Worm (Caenorhabditis elegans) whole organism, L1 larva: Measurements from ENCODE around the gene plg-1.

ENCODE experiments used
- Y116A8C.19 ChIP-seq: sonication (generic microtip); optimal IDR thresholded peaks from 2 replicates; lab custom pipeline; 2016; ENCODE audit warnings: missing compliant biosample characterization, missing genetic modification characterization, borderline replicate concordance
- alr-1 ChIP-seq: fragments of 200-800 bp; sonication (Bioruptor generic); optimal IDR thresholded peaks from 2 replicates; lab custom pipeline; 2018; ENCODE audit warnings: borderline replicate concordance, mild to moderate bottlenecking, missing genetic modification characterization, missing compliant biosample characterization
- ama-1 ChIP-seq: fragments of 150-350 bp; optimal IDR thresholded peaks from 2 replicates; lab custom pipeline; 2014
- blmp-1 ChIP-seq: fragments of 150-350 bp; optimal IDR thresholded peaks from 2 replicates; lab custom pipeline; 2014; ENCODE audit warnings: missing biosample characterization, missing genetic modification characterization
- ceh-8 ChIP-seq: fragments of 200-800 bp; sonication (Bioruptor generic); optimal IDR thresholded peaks from 2 replicates; lab custom pipeline; 2018; ENCODE audit warnings: mild to moderate bottlenecking, missing genetic modification characterization, moderate library complexity, missing compliant biosample characterization
- ceh-82 ChIP-seq, 3 experiments: fragments of 150-350 bp in 1 of 3; sonication (generic microtip) in 2 of 3; optimal IDR thresholded peaks; 2 replicates each; lab custom pipeline; 2014 to 2017; ENCODE audit warnings: missing biosample characterization in 3 of 3, missing genetic modification characterization in 3 of 3
- ceh-88 ChIP-seq: fragments of 200-800 bp; sonication (Bioruptor generic); IDR thresholded peaks from 2 replicates; pipeline ENCODE4 v1.3.6; 2022; ENCODE audit warnings: missing genetic modification characterization, missing compliant biosample characterization
- dpl-1 ChIP-seq, 3 experiments: fragments of 150-350 bp in 2 of 3; sonication (generic microtip) in 1 of 3; optimal IDR thresholded peaks; 2 replicates each; lab custom pipeline; 2014 to 2017; ENCODE audit warnings: missing biosample characterization in 3 of 3, missing genetic modification characterization in 3 of 3, missing genetic modification reagents in 3 of 3
- dsc-1 ChIP-seq: sonication (generic microtip); optimal IDR thresholded peaks from 2 replicates; lab custom pipeline; 2016; ENCODE audit warnings: mild to moderate bottlenecking, missing genetic modification characterization, missing compliant biosample characterization
- efl-1 ChIP-seq, 4 experiments: fragments of 150-350 bp; optimal IDR thresholded peaks in 3 of 4; peaks in 1 of 4; 1 replicate in 1 of 4; 2 replicates in 3 of 4; lab custom pipeline; 2014; ENCODE audit warnings: missing biosample characterization in 2 of 4, missing genetic modification characterization in 2 of 4, missing genetic modification reagents in 2 of 4
- egl-13 ChIP-seq: sonication (generic microtip); optimal IDR thresholded peaks from 2 replicates; lab custom pipeline; 2016; ENCODE audit warnings: missing genotype, missing genetic modification reagents, missing genetic modification characterization, missing compliant biosample characterization
- egl-27 ChIP-seq, 2 experiments: fragments of 150-350 bp in 1 of 2; sonication (generic microtip); optimal IDR thresholded peaks; 3 replicates each; lab custom pipeline; 2017 to 2018; ENCODE audit warnings: missing biosample characterization in 2 of 2, missing genetic modification characterization in 2 of 2, missing genetic modification reagents in 2 of 2
- fkh-10 ChIP-seq: sonication (generic microtip); optimal IDR thresholded peaks from 2 replicates; lab custom pipeline; 2017; ENCODE audit warnings: missing biosample characterization, missing genetic modification reagents, missing genetic modification characterization
- fkh-4 ChIP-seq: sonication (generic microtip); optimal IDR thresholded peaks from 2 replicates; lab custom pipeline; 2016; ENCODE audit warnings: missing compliant biosample characterization, missing genetic modification characterization, borderline replicate concordance
- grh-1 ChIP-seq: fragments of 200-800 bp; sonication (Bioruptor generic); IDR thresholded peaks from 2 replicates; pipeline ENCODE4 v1.3.6; 2022; ENCODE audit warnings: missing genetic modification reagents, missing genetic modification characterization, missing compliant biosample characterization
- hlh-4 ChIP-seq: sonication (generic microtip); optimal IDR thresholded peaks from 2 replicates; lab custom pipeline; 2016; ENCODE audit warnings: mild to moderate bottlenecking, missing genetic modification characterization, missing compliant biosample characterization
- irx-1 ChIP-seq: sonication (generic microtip); optimal IDR thresholded peaks from 2 replicates; lab custom pipeline; 2016; ENCODE audit warnings: missing genetic modification characterization, missing compliant biosample characterization
- lin-13 ChIP-seq: fragments of 150-350 bp; optimal IDR thresholded peaks from 2 replicates; lab custom pipeline; 2014; ENCODE audit warnings: missing biosample characterization, missing genetic modification reagents, missing genetic modification characterization
- lin-14 ChIP-seq: fragments of 200-800 bp; sonication (Bioruptor generic); optimal IDR thresholded peaks from 2 replicates; lab custom pipeline; 2018; ENCODE audit warnings: mild to moderate bottlenecking, missing genetic modification characterization, moderate library complexity, missing compliant biosample characterization
- lin-35 ChIP-seq, 2 experiments: fragments of 150-350 bp; optimal IDR thresholded peaks; 2 replicates each; lab custom pipeline; 2014; ENCODE audit warnings: missing biosample characterization in 2 of 2, missing genetic modification characterization in 2 of 2, missing genetic modification reagents in 2 of 2
- lin-39 ChIP-seq: fragments of 150-350 bp; optimal IDR thresholded peaks from 2 replicates; lab custom pipeline; 2014; ENCODE audit warnings: missing biosample characterization, missing genetic modification reagents, missing genetic modification characterization
- lsy-2 ChIP-seq, 2 experiments: fragments of 150-350 bp; optimal IDR thresholded peaks; 2 replicates each; lab custom pipeline; 2014; ENCODE audit warnings: missing biosample characterization in 2 of 2, missing genetic modification characterization in 2 of 2
- mdl-1 ChIP-seq, 2 experiments: fragments of 150-350 bp; optimal IDR thresholded peaks; 2 replicates each; lab custom pipeline; 2014 to 2017; ENCODE audit warnings: missing biosample characterization in 2 of 2, missing genetic modification characterization in 2 of 2, inconsistent platforms in 1 of 2
- nhr-20 ChIP-seq: sonication (generic microtip); optimal IDR thresholded peaks from 2 replicates; lab custom pipeline; 2016; ENCODE audit warnings: mild to moderate bottlenecking, missing genetic modification characterization, missing compliant biosample characterization
- nhr-47 ChIP-seq: sonication (generic microtip); optimal IDR thresholded peaks from 2 replicates; lab custom pipeline; 2016; ENCODE audit warnings: mild to moderate bottlenecking, missing genetic modification characterization, moderate library complexity, missing compliant biosample characterization
- nhr-71 ChIP-seq: sonication (generic microtip); optimal IDR thresholded peaks from 2 replicates; lab custom pipeline; 2016; ENCODE audit warnings: mild to moderate bottlenecking, missing genetic modification characterization, moderate library complexity, missing compliant biosample characterization
- nhr-85 ChIP-seq: sonication (generic microtip); peaks from one replicate; lab custom pipeline; 2016; ENCODE audit warnings: missing genetic modification characterization, inconsistent platforms, missing compliant biosample characterization
- nhr-90 ChIP-seq: sonication (generic microtip); optimal IDR thresholded peaks from 2 replicates; lab custom pipeline; 2016; ENCODE audit warnings: mild to moderate bottlenecking, missing genetic modification characterization, missing compliant biosample characterization; ENCODE audit not compliant: poor library complexity
- pag-3 ChIP-seq: sonication (generic microtip); optimal IDR thresholded peaks from 2 replicates; lab custom pipeline; 2017; ENCODE audit warnings: missing genetic modification characterization, mild to moderate bottlenecking, missing compliant biosample characterization, antibody characterized with exemption, borderline replicate concordance; ENCODE audit not compliant: insufficient read depth
- pqm-1 ChIP-seq: sonication (generic microtip); optimal IDR thresholded peaks from 3 replicates; lab custom pipeline; 2017; ENCODE audit warnings: missing biosample characterization, missing genetic modification characterization
- rnt-1 ChIP-seq: sonication (generic microtip); optimal IDR thresholded peaks from 2 replicates; lab custom pipeline; 2016; ENCODE audit warnings: mild to moderate bottlenecking, missing genetic modification characterization, moderate library complexity, missing compliant biosample characterization
- snu-23 ChIP-seq: sonication (generic microtip); optimal IDR thresholded peaks from 2 replicates; lab custom pipeline; 2016; ENCODE audit warnings: missing genetic modification characterization, missing compliant biosample characterization
- unc-130 ChIP-seq: fragments of 150-350 bp; optimal IDR thresholded peaks from 2 replicates; lab custom pipeline; 2017; ENCODE audit warnings: missing biosample characterization, missing genetic modification characterization, inconsistent platforms
- unc-62 ChIP-seq: fragments of 150-350 bp; optimal IDR thresholded peaks from 2 replicates; lab custom pipeline; 2014; ENCODE audit warnings: missing biosample characterization, missing genetic modification reagents, missing genetic modification characterization
- unc-98 ChIP-seq: fragments of 200-800 bp; sonication (Bioruptor generic); IDR thresholded peaks from 2 replicates; pipeline ENCODE4 v1.3.6; 2022; ENCODE audit warnings: missing genetic modification characterization, missing compliant biosample characterization
- xbp-1 ChIP-seq: sonication (generic microtip); optimal IDR thresholded peaks from 2 replicates; lab custom pipeline; 2016; ENCODE audit warnings: missing genetic modification characterization, missing compliant biosample characterization
- zag-1 ChIP-seq: fragments of 150-350 bp; optimal IDR thresholded peaks from 2 replicates; lab custom pipeline; 2014; ENCODE audit warnings: missing biosample characterization, missing genetic modification characterization
- ztf-11 ChIP-seq, 2 experiments: sonication (generic microtip); optimal IDR thresholded peaks; 2 replicates each; lab custom pipeline; 2016 to 2017; ENCODE audit warnings: missing genetic modification characterization in 2 of 2, missing biosample characterization in 1 of 2, missing compliant biosample characterization in 1 of 2

Gene plg-1

ce11 chrIII:8809245-8809971, 42.7 kb upstream of the plg-1 start, which contains the start of gene prx-19 (continued):
- peak; percentile 11 for TF ChIP-seq lin-39 (tag; lab: Kevin White, UChicago)
- peak; percentile 54 for TF ChIP-seq nhr-47 (tag; lab: Kevin White, UChicago)
- TF ChIP-seq nhr-71 (tag; lab: Kevin White, UChicago) = peak; percentile 58
- TF ChIP-seq ama-1 (lab: Kevin White, UChicago) = no peak
- peak; percentile 45 for TF ChIP-seq dsc-1 (tag; lab: Kevin White, UChicago)
- peak; percentile 59 for TF ChIP-seq snu-23 (GFP tag; lab: Kevin White, UChicago)
- TF ChIP-seq pqm-1 = no peak
- TF ChIP-seq lin-14 (GFP tag; lab: Kevin White, UChicago) = peak; percentile 32
- TF ChIP-seq Y116A8C.19 (tag; lab: Kevin White, UChicago) = no peak
- peak; percentile 21 for TF ChIP-seq unc-130 (tag; lab: Kevin White, UChicago)
- TF ChIP-seq lsy-2 (tag; optimal IDR thresholded peaks at IDR 0.05; lab: Kevin White, UChicago) = peak; percentile 47 to 79
- no peak for TF ChIP-seq grh-1 (GFP tag; lab: Robert Waterston, UW)

ce11 chrIII:8811111-8811510, 41.0 kb upstream of the plg-1 start:
- TF ChIP-seq zag-1 (tag; lab: Kevin White, UChicago) = no peak
- no peak for TF ChIP-seq nhr-85
- no peak for TF ChIP-seq egl-13 (tag; lab: Kevin White, UChicago)
- peak; percentile 53 for TF ChIP-seq lin-14 (GFP tag; lab: Kevin White, UChicago)
- no peak for TF ChIP-seq alr-1 (tag; lab: Kevin White, UChicago)
- TF ChIP-seq hlh-4 (tag; lab: Kevin White, UChicago) = no peak
- no peak for TF ChIP-seq dpl-1 (GFP tag; optimal IDR thresholded peaks at IDR 0.05; lab: Kevin White, UChicago)
- TF ChIP-seq mdl-1 (tag; optimal IDR thresholded peaks at IDR 0.05; lab: Kevin White, UChicago) = no peak
- TF ChIP-seq ceh-82 (tag; optimal IDR thresholded peaks at IDR 0.05; lab: Kevin White, UChicago) = no peak
- peak; percentile 36 for TF ChIP-seq fkh-10
- TF ChIP-seq ceh-88 (GFP tag; lab: Robert Waterston, UW) = no peak
- no peak for TF ChIP-seq fkh-4 (tag; lab: Kevin White, UChicago)
- no peak for TF ChIP-seq pqm-1

DNA sequence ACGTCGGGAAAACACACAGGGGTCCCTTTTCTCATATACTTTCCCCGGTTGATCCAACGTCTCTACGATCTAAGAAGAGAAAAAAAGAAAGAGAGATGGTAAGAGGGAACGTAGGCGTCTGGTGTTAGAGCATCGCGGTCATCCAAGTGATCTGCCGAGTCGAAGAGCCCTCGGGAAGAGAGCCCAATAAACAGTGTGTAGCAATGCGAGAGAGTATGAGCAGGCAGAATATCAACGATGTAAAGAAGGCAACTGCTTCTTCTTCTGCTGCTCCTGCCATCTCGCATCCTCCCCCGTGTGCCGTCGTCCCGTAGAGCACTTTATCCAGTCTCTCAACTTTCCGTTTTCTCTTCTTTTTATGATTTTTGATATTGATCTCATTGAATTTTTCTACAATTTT, 36.4 kb upstream of the plg-1 start:
- TF ChIP-seq snu-23 (GFP tag; lab: Kevin White, UChicago) = peak; percentile 35
- TF ChIP-seq nhr-47 (tag; lab: Kevin White, UChicago) = no peak
- no peak for TF ChIP-seq ceh-8
- TF ChIP-seq unc-62 = no peak
- TF ChIP-seq lin-35 (GFP tag; optimal IDR thresholded peaks at IDR 0.05; lab: Kevin White, UChicago) = peak in 1 of 2 experiments; percentile 25
- no peak for TF ChIP-seq hlh-4 (tag; lab: Kevin White, UChicago)
- no peak for TF ChIP-seq egl-27 (tag; optimal IDR thresholded peaks at IDR 0.05; lab: Kevin White, UChicago)
- TF ChIP-seq blmp-1 (tag; lab: Kevin White, UChicago) = no peak
- peak; percentile 15 for TF ChIP-seq nhr-20 (tag; lab: Kevin White, UChicago)
- peak; percentile 58 for TF ChIP-seq nhr-71 (tag; lab: Kevin White, UChicago)
- TF ChIP-seq lsy-2 (tag; optimal IDR thresholded peaks at IDR 0.05; lab: Kevin White, UChicago) = peak in 1 of 2 experiments; percentile 40
- TF ChIP-seq fkh-10 = no peak
- TF ChIP-seq xbp-1 (tag; lab: Kevin White, UChicago) = no peak
- peak; percentile 42 for TF ChIP-seq dsc-1 (tag; lab: Kevin White, UChicago)
- TF ChIP-seq alr-1 (tag; lab: Kevin White, UChicago) = no peak
- peak; percentile 95 for TF ChIP-seq pag-3 (tag; lab: Kevin White, UChicago)
- TF ChIP-seq irx-1 (tag; lab: Kevin White, UChicago) = no peak
- TF ChIP-seq unc-98 = no peak
- no peak for TF ChIP-seq nhr-90 (tag; lab: Kevin White, UChicago)
- TF ChIP-seq lin-13 (GFP tag; lab: Kevin White, UChicago) = no peak
- TF ChIP-seq lin-14 (GFP tag; lab: Kevin White, UChicago) = peak; percentile 67
- peak; percentile 56 for TF ChIP-seq rnt-1 (tag; lab: Kevin White, UChicago)
- TF ChIP-seq efl-1 (optimal IDR thresholded peaks at IDR 0.05; lab: Kevin White, UChicago) = peak in 1 of 2 experiments; percentile 15
- TF ChIP-seq efl-1 (GFP tag; optimal IDR thresholded peaks at IDR 0.05 in 1 of 2; lab: Kevin White, UChicago) = peak in 1 of 2 experiments; percentile 89
- TF ChIP-seq ztf-11 (tag; optimal IDR thresholded peaks at IDR 0.05; lab: Kevin White, UChicago) = no peak
- TF ChIP-seq unc-130 (tag; lab: Kevin White, UChicago) = peak; percentile 36
- TF ChIP-seq ceh-88 (GFP tag; lab: Robert Waterston, UW) = no peak
